Worm (Caenorhabditis elegans): Measurements from ENCODE around the gene ints-13.

ints-13 gene

DNA sequence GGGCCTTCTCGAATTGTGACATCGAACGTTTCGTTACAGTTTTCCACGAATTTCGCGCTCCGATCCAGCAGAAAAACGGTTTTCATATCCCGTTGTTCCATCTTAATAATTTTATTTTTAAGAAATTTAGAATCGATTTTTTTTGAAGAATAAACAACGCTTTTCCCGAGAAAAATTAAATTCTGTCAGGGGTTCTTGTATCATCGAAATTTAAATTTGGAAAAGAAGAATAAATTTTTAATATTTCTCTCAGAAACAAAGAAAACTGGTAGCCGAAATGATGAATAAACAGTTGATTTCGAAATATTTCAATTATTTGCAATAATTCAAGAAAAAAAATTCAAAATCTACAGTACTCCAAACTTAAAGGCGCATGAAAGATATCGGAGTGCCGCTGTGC is at the start of gene ints-13:
ints-13 (minus strand) TSS at position 101 of the 400 bp plus-strand sequence.
- TF ChIP-seq ces-1 (GFP tag; optimal IDR thresholded peaks at IDR 0.05), result no peak
- TF ChIP-seq nhr-84 (tag; optimal IDR thresholded peaks at IDR 0.05), result no peak
- no peak for TF ChIP-seq xbp-1 (tag; optimal IDR thresholded peaks at IDR 0.05)
- TF ChIP-seq mep-1 (tag; optimal IDR thresholded peaks at IDR 0.05), result no peak
- TF ChIP-seq mdl-1 (tag; optimal IDR thresholded peaks at IDR 0.05), result no peak
- TF ChIP-seq jun-1 (tag; optimal IDR thresholded peaks at IDR 0.05), result no peak
- TF ChIP-seq rnt-1 (tag; optimal IDR thresholded peaks at IDR 0.05), result no peak
- no peak for TF ChIP-seq swsn-7 (tag; optimal IDR thresholded peaks at IDR 0.05)
- TF ChIP-seq zip-4 (GFP tag; optimal IDR thresholded peaks at IDR 0.05), result no peak
- TF ChIP-seq C16A3.4 (tag; optimal IDR thresholded peaks at IDR 0.05), result no peak
- TF ChIP-seq alr-1 (tag; optimal IDR thresholded peaks at IDR 0.05; ENCODE audit: borderline replicate concordance), result no peak
- no peak for TF ChIP-seq nhr-71 (tag; optimal IDR thresholded peaks at IDR 0.05)
- TF ChIP-seq dpl-1 (GFP tag; optimal IDR thresholded peaks at IDR 0.05), result no peak
- no peak for TF ChIP-seq lir-3 (tag; optimal IDR thresholded peaks at IDR 0.05; ENCODE audit: poor library complexity)
- TF ChIP-seq efl-1 (optimal IDR thresholded peaks at IDR 0.05), result no peak
- TF ChIP-seq efl-1 (GFP tag; optimal IDR thresholded peaks at IDR 0.05 in 1 of 2), result no peak
- TF ChIP-seq fkh-10 (GFP tag; optimal IDR thresholded peaks at IDR 0.05), result no peak
- TF ChIP-seq ceh-82 (tag; optimal IDR thresholded peaks at IDR 0.05), result no peak
- no peak for TF ChIP-seq hpl-2 (GFP tag; optimal IDR thresholded peaks at IDR 0.05)
- no peak for TF ChIP-seq hlh-17 (GFP tag; optimal IDR thresholded peaks at IDR 0.05; ENCODE audit: borderline replicate concordance)

ce11 chrIV:283347-283746 is 46.1 kb upstream of the ints-13 start, which contains the start of gene best-19:
Gene best-19, plus strand, starts transcription at chrIV:283647.
- TF ChIP-seq ceh-88 (GFP tag; IDR thresholded peaks at IDR 0.05), result no peak
- no peak for TF ChIP-seq ets-5 (GFP tag; IDR thresholded peaks at IDR 0.05)
- peak; percentile 2 for TF ChIP-seq fkh-10 (GFP tag; optimal IDR thresholded peaks at IDR 0.05)
- no peak for TF ChIP-seq sup-37 (GFP tag; optimal IDR thresholded peaks at IDR 0.05)

DNA sequence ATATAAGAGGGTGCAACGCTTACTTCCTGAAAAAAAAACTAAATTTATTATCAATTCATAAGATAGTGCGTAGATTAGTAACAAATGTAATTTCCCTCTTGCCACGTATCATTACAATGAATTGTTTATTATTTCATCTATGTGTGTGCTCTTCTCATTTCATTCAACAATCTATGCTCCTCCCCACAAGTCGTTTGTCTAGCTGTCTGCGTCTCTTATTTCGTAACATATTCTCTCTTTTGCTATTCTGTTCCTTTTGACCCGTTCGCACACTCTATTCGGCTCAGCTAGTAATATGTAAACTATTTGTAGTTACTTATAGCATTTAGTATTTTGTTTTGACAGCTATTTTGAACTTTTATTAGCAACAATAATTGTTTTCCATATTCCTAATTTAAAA is 44.8 kb upstream of the ints-13 start:
- TF ChIP-seq rnt-1 (tag; optimal IDR thresholded peaks at IDR 0.05), result peak; percentile 6
- TF ChIP-seq efl-1 (optimal IDR thresholded peaks at IDR 0.05), result no peak
- TF ChIP-seq efl-1 (GFP tag; optimal IDR thresholded peaks at IDR 0.05 in 1 of 2), result peak in 1 of 2 experiments; percentile 74
- no peak for TF ChIP-seq snpc-4 (tag; optimal IDR thresholded peaks at IDR 0.05)
- peak; percentile 17 for TF ChIP-seq nhr-85 (tag)
- TF ChIP-seq lin-14 (GFP tag; optimal IDR thresholded peaks at IDR 0.05), result peak; percentile 28
- peak; percentile 6 for TF ChIP-seq mep-1 (tag; optimal IDR thresholded peaks at IDR 0.05)

- TF ChIP-seq efl-1 (optimal IDR thresholded peaks at IDR 0.05) (no peak), efl-1 (GFP tag; optimal IDR thresholded peaks at IDR 0.05 in 1 of 2) (peak in 1 of 2 experiments; percentile 68), fkh-10 (GFP tag; optimal IDR thresholded peaks at IDR 0.05) (no peak)
These were observed 41.0 kb upstream of the ints-13 start for ce11 chrIV:278284-278683.

DNA sequence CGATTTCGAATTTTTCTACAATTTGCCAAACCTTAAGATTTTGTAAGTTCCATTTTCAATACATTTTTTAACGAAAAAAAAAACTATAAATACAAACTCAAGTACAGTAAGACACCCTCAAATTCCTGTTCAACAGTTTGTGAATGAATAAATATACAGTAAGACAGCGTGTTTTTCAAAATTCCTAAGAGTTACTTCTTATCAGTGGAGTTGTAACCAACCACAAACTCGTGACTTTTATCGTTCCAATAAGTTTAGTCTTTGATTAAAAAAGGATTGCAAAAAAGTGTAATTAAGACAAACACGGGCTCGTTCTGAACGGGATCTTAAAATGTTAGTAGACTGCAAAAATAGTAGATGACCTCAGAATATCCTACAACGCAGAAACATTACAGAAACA is 37.9 kb upstream of the ints-13 start:
- TF ChIP-seq jun-1 (tag; optimal IDR thresholded peaks at IDR 0.05) (no peak), elt-2 (tag; optimal IDR thresholded peaks at IDR 0.05) (peak; percentile 65), snu-23 (GFP tag; optimal IDR thresholded peaks at IDR 0.05) (no peak), aly-2 (tag; optimal IDR thresholded peaks at IDR 0.05) (no peak), lsy-2 (tag; optimal IDR thresholded peaks at IDR 0.05) (peak in 1 of 2 experiments; percentile 3)

- no peak for TF ChIP-seq hlh-17 (GFP tag; optimal IDR thresholded peaks at IDR 0.05; ENCODE audit: borderline replicate concordance)
- TF ChIP-seq irx-1 (tag; optimal IDR thresholded peaks at IDR 0.05), result no peak
- TF ChIP-seq nhr-28 (tag; optimal IDR thresholded peaks at IDR 0.05), result no peak
- no peak for TF ChIP-seq nhr-12 (tag; optimal IDR thresholded peaks at IDR 0.05)
- TF ChIP-seq sup-37 (GFP tag; optimal IDR thresholded peaks at IDR 0.05), result no peak
- TF ChIP-seq unc-86 (tag; optimal IDR thresholded peaks at IDR 0.05), result no peak
- TF ChIP-seq dpl-1 (GFP tag; optimal IDR thresholded peaks at IDR 0.05), result peak in 2 of 3 experiments; percentile 7 to 21
- peak in 1 of 2 experiments; percentile 72 for TF ChIP-seq lin-35 (GFP tag; optimal IDR thresholded peaks at IDR 0.05)
- TF ChIP-seq lsy-2 (tag; optimal IDR thresholded peaks at IDR 0.05), result peak in 1 of 2 experiments; percentile 62
- TF ChIP-seq efl-1 (optimal IDR thresholded peaks at IDR 0.05), result peak in 1 of 2 experiments; percentile 22
- TF ChIP-seq efl-1 (GFP tag; optimal IDR thresholded peaks at IDR 0.05 in 1 of 2), result peak in 1 of 2 experiments; percentile 32
- TF ChIP-seq skn-1 (tag; optimal IDR thresholded peaks at IDR 0.05), result no peak
- TF ChIP-seq nhr-84 (tag; optimal IDR thresholded peaks at IDR 0.05), result no peak
- TF ChIP-seq nhr-71 (tag; optimal IDR thresholded peaks at IDR 0.05), result peak; percentile 61
- no peak for TF ChIP-seq fkh-8 (tag; optimal IDR thresholded peaks at IDR 0.05)
- TF ChIP-seq nhr-85 (tag), result peak; percentile 9
- TF ChIP-seq ceh-90 (tag; optimal IDR thresholded peaks at IDR 0.05), result no peak
- peak; percentile 1 for TF ChIP-seq tbx-2 (tag; optimal IDR thresholded peaks at IDR 0.05)
- TF ChIP-seq lin-14 (GFP tag; optimal IDR thresholded peaks at IDR 0.05), result peak; percentile 68
- TF ChIP-seq nhr-90 (tag; optimal IDR thresholded peaks at IDR 0.05; ENCODE audit: poor library complexity), result peak; percentile 67
- TF ChIP-seq pag-3 (tag; optimal IDR thresholded peaks at IDR 0.05; ENCODE audit: borderline replicate concordance, insufficient read depth), result no peak
These were observed 36.9 kb upstream of the ints-13 start, which contains the start of gene sma-10 for ce11 chrIV:274185-274584. Gene sma-10, plus strand, starts transcription at chrIV:274420.
